Fruit fly (Drosophila melanogaster) whole organism, pupa: Measurements from ENCODE around the gene Strump.

ENCODE experiments used
- CG10348 ChIP-seq: fragments of 200-800 bp; sonication (Bioruptor generic); IDR thresholded peaks from 2 replicates; pipeline ENCODE4 v1.3.6; 2022; ENCODE audit warnings: missing biosample characterization, missing genetic modification characterization
- CG12605 ChIP-seq: fragments of 200-800 bp; sonication (Bioruptor generic); IDR thresholded peaks from 2 replicates; pipeline ENCODE4 v1.3.6; 2022; ENCODE audit warnings: missing biosample characterization, missing genetic modification characterization
- CG13204 ChIP-seq: fragments of 200-800 bp; sonication (Bioruptor generic); optimal IDR thresholded peaks from 2 replicates; lab custom pipeline; 2018; ENCODE audit warnings: missing biosample characterization, mild to moderate bottlenecking, missing genetic modification characterization, moderate library complexity
- CG14655 ChIP-seq: fragments of 200-800 bp; sonication (Bioruptor generic); optimal IDR thresholded peaks from 3 replicates; lab custom pipeline; 2017; ENCODE audit warnings: mild to moderate bottlenecking, missing biosample characterization, missing genetic modification reagents, missing genetic modification characterization
- CG15710 ChIP-seq: fragments of 200-800 bp; sonication (Bioruptor generic); optimal IDR thresholded peaks from 2 replicates; lab custom pipeline; 2018; ENCODE audit warnings: missing biosample characterization, mild to moderate bottlenecking, missing genetic modification characterization, moderate library complexity
- CG17806 ChIP-seq: fragments of 200-800 bp; sonication (Bioruptor generic); optimal IDR thresholded peaks from 2 replicates; lab custom pipeline; 2018; ENCODE audit warnings: missing biosample characterization, mild to moderate bottlenecking, missing genetic modification characterization, moderate library complexity
- CG32121 ChIP-seq: fragments of 200-800 bp; sonication (Bioruptor generic); IDR thresholded peaks from 2 replicates; pipeline ENCODE4 v1.3.6; 2022; ENCODE audit warnings: missing biosample characterization, missing genetic modification characterization
- CG34367 ChIP-seq: fragments of 200-800 bp; sonication (Bioruptor generic); optimal IDR thresholded peaks from 2 replicates; lab custom pipeline; 2018; ENCODE audit warnings: missing biosample characterization, mild to moderate bottlenecking, missing genetic modification characterization
- CG4496 ChIP-seq: fragments of 200-800 bp; sonication (Bioruptor generic); IDR thresholded peaks from 3 replicates; pipeline ENCODE4 v1.3.6; 2022; ENCODE audit warnings: missing biosample characterization, missing genetic modification characterization
- CG8159 ChIP-seq: fragments of 200-800 bp; sonication (Bioruptor generic); optimal IDR thresholded peaks from 3 replicates; lab custom pipeline; 2018; ENCODE audit warnings: missing biosample characterization, mild to moderate bottlenecking, missing genetic modification characterization, moderate library complexity
- CG8301 ChIP-seq: fragments of 200-800 bp; sonication (Bioruptor generic); optimal IDR thresholded peaks from 2 replicates; lab custom pipeline; 2018; ENCODE audit warnings: missing biosample characterization, mild to moderate bottlenecking, missing genetic modification characterization
- CG9948 ChIP-seq: fragments of 200-800 bp; sonication (Bioruptor generic); optimal IDR thresholded peaks from 2 replicates; lab custom pipeline; 2018; ENCODE audit warnings: missing biosample characterization, mild to moderate bottlenecking, missing genetic modification characterization, moderate library complexity
- D1 ChIP-seq: fragments of 200-800 bp; sonication (Bioruptor generic); optimal IDR thresholded peaks from 2 replicates; lab custom pipeline; 2018; ENCODE audit warnings: missing biosample characterization, mild to moderate bottlenecking, missing genetic modification characterization, moderate library complexity
- EcR ChIP-seq: fragments of 200-800 bp; sonication (Bioruptor generic); optimal IDR thresholded peaks from 3 replicates; lab custom pipeline; 2019; ENCODE audit warnings: missing biosample characterization, missing genetic modification characterization, mild to moderate bottlenecking, moderate library complexity, missing genetic modification reagents
- Ets98B ChIP-seq: fragments of 200-800 bp; sonication (Bioruptor generic); IDR thresholded peaks from 2 replicates; pipeline ENCODE4 v1.3.6; 2022; ENCODE audit warnings: missing biosample characterization, missing genetic modification characterization
- Pif1A ChIP-seq: fragments of 200-800 bp; sonication (Bioruptor generic); optimal IDR thresholded peaks from 3 replicates; lab custom pipeline; 2016; ENCODE audit warnings: missing biosample characterization, missing genetic modification characterization
- Pif1B ChIP-seq: fragments of 200-800 bp; sonication (Bioruptor generic); optimal IDR thresholded peaks from 3 replicates; lab custom pipeline; 2016; ENCODE audit warnings: missing biosample characterization, missing genetic modification characterization
- Snoo ChIP-seq: fragments of 200-800 bp; sonication (Bioruptor generic); optimal IDR thresholded peaks from 3 replicates; lab custom pipeline; 2017; ENCODE audit warnings: missing biosample characterization, mild to moderate bottlenecking, missing genetic modification characterization, inconsistent platforms
- fd96Ca ChIP-seq: fragments of 200-800 bp; sonication (Bioruptor generic); IDR thresholded peaks from 3 replicates; pipeline ENCODE4 v1.3.6; 2022; ENCODE audit warnings: missing biosample characterization, missing genetic modification characterization
- gl ChIP-seq: fragments of 200-800 bp; sonication (Bioruptor generic); optimal IDR thresholded peaks from 2 replicates; lab custom pipeline; 2018; ENCODE audit warnings: missing biosample characterization, mild to moderate bottlenecking, missing genetic modification characterization
- rn ChIP-seq: fragments of 200-800 bp; sonication (Bioruptor generic); IDR thresholded peaks from 2 replicates; pipeline ENCODE4 v1.3.6; 2022; ENCODE audit warnings: missing biosample characterization, missing genetic modification characterization

The Strump gene

dm6 chr3L:16100059-16100458 is 21.7 kb upstream of the Strump start, which contains the start of gene IleRS-m:
Gene IleRS-m, plus strand, starts transcription at chr3L:16100280.
- TF ChIP-seq CG13204 (GFP tag; lab: Kevin White, UChicago) (no peak), gl (no peak), rn (GFP tag; lab: Robert Waterston, UW) (no peak), D1 (tag; lab: Kevin White, UChicago) (no peak), CG8159 (tag; lab: Kevin White, UChicago) (no peak), CG14655 (GFP tag; lab: Kevin White, UChicago) (no peak), CG4496 (GFP tag; lab: Robert Waterston, UW) (no peak), Ets98B (GFP tag; lab: Robert Waterston, UW) (no peak), Pif1B (GFP tag; lab: Kevin White, UChicago) (no peak), CG12605 (no peak), Pif1A (GFP tag; lab: Kevin White, UChicago) (no peak), CG34367 (no peak), EcR (GFP tag; lab: Kevin White, UChicago) (no peak), Snoo (tag; lab: Kevin White, UChicago) (no peak), CG17806 (no peak)

DNA sequence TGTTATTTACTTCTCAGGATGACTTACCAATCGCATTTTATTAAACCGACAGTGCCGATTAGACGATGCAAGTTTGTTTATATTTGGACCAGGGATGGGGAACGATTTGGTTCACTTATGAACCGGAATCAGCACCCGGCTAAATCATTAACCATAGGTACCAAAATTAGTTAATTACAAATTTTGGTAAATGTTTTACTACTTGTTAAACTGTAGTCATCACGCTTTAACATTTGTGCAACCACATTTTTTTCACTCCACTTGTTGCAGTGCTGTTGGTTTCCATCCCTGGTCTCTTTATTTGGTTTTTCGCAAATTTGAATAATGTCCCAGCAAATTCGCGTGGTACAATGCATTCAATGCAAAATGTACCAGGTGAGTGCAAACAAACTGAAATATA is 16.3 kb upstream of the Strump start, which contains the start of the genes IntS9 and CG43295:
TSS of gene IntS9 (minus strand) at position 100 of the 400 bp plus-strand sequence.
TSS of gene CG43295 (plus strand) at position 325 of the 400 bp plus-strand sequence.
- TF ChIP-seq CG8301 (tag; lab: Kevin White, UChicago): no peak
- peak; percentile 67 for TF ChIP-seq CG9948
- no peak for TF ChIP-seq CG13204 (GFP tag; lab: Kevin White, UChicago)
- TF ChIP-seq Pif1B (GFP tag; lab: Kevin White, UChicago): no peak
- TF ChIP-seq CG34367: peak; percentile 73
- no peak for TF ChIP-seq CG10348 (GFP tag; lab: Robert Waterston, UW)
- peak; percentile 84 for TF ChIP-seq Ets98B (GFP tag; lab: Robert Waterston, UW)
- TF ChIP-seq CG15710 (tag; lab: Kevin White, UChicago): peak; percentile 81
- no peak for TF ChIP-seq CG14655 (GFP tag; lab: Kevin White, UChicago)
- TF ChIP-seq D1 (tag; lab: Kevin White, UChicago): no peak
- peak; percentile 74 for TF ChIP-seq CG32121 (GFP tag; lab: Robert Waterston, UW)
- no peak for TF ChIP-seq EcR (GFP tag; lab: Kevin White, UChicago)
- TF ChIP-seq CG8159 (tag; lab: Kevin White, UChicago): no peak
- TF ChIP-seq rn (GFP tag; lab: Robert Waterston, UW): peak; percentile 61; the same call in 1 of the 2 replicates
- peak; percentile 77 for TF ChIP-seq Snoo (tag; lab: Kevin White, UChicago)
- TF ChIP-seq fd96Ca (GFP tag; lab: Robert Waterston, UW): peak; percentile 91
- peak; percentile 83 for TF ChIP-seq CG17806
- TF ChIP-seq gl: peak; percentile 71
- TF ChIP-seq CG4496 (GFP tag; lab: Robert Waterston, UW): peak; percentile 88
- TF ChIP-seq CG12605: peak; percentile 72

dm6 chr3L:16112069-16112820 is 9.6 kb upstream of the Strump start, which contains the start of gene Zn72D:
Gene Zn72D, minus strand, starts transcription at chr3L:16112626.
- TF ChIP-seq Snoo (tag; lab: Kevin White, UChicago) (peak; percentile 5), CG10348 (GFP tag; lab: Robert Waterston, UW) (no peak)

DNA sequence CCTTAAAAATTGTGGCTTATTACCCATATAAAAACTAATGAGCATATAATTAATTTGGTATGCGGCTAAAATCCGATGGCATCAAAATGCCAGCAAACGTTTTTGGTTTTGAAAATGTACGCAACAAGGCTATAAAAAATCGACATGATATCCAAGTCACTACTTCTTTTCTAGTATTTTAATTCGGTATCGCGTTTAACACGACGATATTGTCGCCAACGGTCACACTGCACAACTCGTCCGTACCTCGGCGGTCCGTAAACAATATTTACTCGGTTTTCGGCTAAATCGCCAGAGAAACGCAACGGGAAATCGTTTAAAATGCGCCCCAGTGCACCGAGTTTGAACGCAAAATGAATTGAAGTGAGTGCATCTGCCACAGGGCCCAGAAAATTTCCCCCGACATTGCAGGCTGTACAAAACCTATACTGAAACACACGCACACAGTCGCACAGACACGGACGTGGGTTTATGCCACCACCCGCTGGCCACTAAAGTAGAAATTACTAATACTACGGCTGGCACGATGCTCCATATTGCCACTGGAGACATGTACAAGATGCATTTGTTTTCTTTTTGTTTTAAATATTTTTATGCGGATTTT is 8.7 kb upstream of the Strump start, which contains the start of gene Taf4:
TSS of gene Taf4 (plus strand) at position 210 of the 604 bp plus-strand sequence.
- no peak for TF ChIP-seq CG14655 (GFP tag; lab: Kevin White, UChicago)
- TF ChIP-seq CG17806: no peak
- no peak for TF ChIP-seq CG32121 (GFP tag; lab: Robert Waterston, UW)
- peak; percentile 59; the same call in 1 of the 2 replicates for TF ChIP-seq CG12605
- no peak for TF ChIP-seq CG10348 (GFP tag; lab: Robert Waterston, UW)
- TF ChIP-seq CG13204 (GFP tag; lab: Kevin White, UChicago): no peak

dm6 chr3L:16113607-16114337 is 8.0 kb upstream of the Strump start:
- TF ChIP-seq CG32121 (GFP tag; lab: Robert Waterston, UW) (peak; percentile 85), CG14655 (GFP tag; lab: Kevin White, UChicago) (no peak), D1 (tag; lab: Kevin White, UChicago) (no peak), CG4496 (GFP tag; lab: Robert Waterston, UW) (peak; percentile 93), CG8159 (tag; lab: Kevin White, UChicago) (no peak), Pif1B (GFP tag; lab: Kevin White, UChicago) (peak; percentile 88), CG17806 (peak; percentile 70), fd96Ca (GFP tag; lab: Robert Waterston, UW) (peak; percentile 90), CG12605 (0 out of 2 replicates have a peak, but pooled peaks have one; percentile 5), Ets98B (GFP tag; lab: Robert Waterston, UW) (peak; percentile 90), CG10348 (GFP tag; lab: Robert Waterston, UW) (no peak), Pif1A (GFP tag; lab: Kevin White, UChicago) (no peak), CG13204 (GFP tag; lab: Kevin White, UChicago) (no peak), rn (GFP tag; lab: Robert Waterston, UW) (peak; percentile 52), CG15710 (tag; lab: Kevin White, UChicago) (peak; percentile 76), CG34367 (peak; percentile 70), CG8301 (tag; lab: Kevin White, UChicago) (peak; percentile 79), gl (no peak), EcR (GFP tag; lab: Kevin White, UChicago) (peak; percentile 38), CG9948 (peak; percentile 66), Snoo (tag; lab: Kevin White, UChicago) (peak; percentile 82)
